Worm (Caenorhabditis elegans) whole organism, L4/young adult: ENCODE measurements around the gene crt-1.
A peak's percentile ranks its signal among the peaks of the same experiment; 100 is the strongest.
"Not testable (repeated sequence)": the region's sequence is repeated elsewhere in the genome, so short reads cannot be mapped to it uniquely, and the experiment has no call there.

ENCODE experiments used
- W03F9.2 ChIP-seq: fragments of 150-350 bp; optimal IDR thresholded peaks from 2 replicates; lab custom pipeline; 2014; ENCODE audit warnings: missing biosample characterization, missing genetic modification characterization
- dao-5 ChIP-seq: sonication (generic microtip); optimal IDR thresholded peaks from 2 replicates; lab custom pipeline; 2016; ENCODE audit warnings: missing genotype, missing genetic modification characterization, moderate library complexity, missing compliant biosample characterization
- him-1 ChIP-seq: sonication (generic microtip); optimal IDR thresholded peaks from 2 replicates; lab custom pipeline; 2016; ENCODE audit warnings: missing genotype, missing genetic modification reagents, missing genetic modification characterization, missing compliant biosample characterization

The crt-1 gene

ce11 chrV:6101243-6101898 lies 1.0 kb upstream of the crt-1 start:
- TF ChIP-seq dao-5 (tag; lab: Kevin White, UChicago) (no peak), him-1 (tag; lab: Kevin White, UChicago) (no peak), W03F9.2 (tag; lab: Kevin White, UChicago) (no peak)

- TF ChIP-seq W03F9.2 (tag; lab: Kevin White, UChicago), result no peak
- TF ChIP-seq dao-5 (tag; lab: Kevin White, UChicago), result no peak
- no peak for TF ChIP-seq him-1 (tag; lab: Kevin White, UChicago)
Observed at ce11 chrV:6099634-6100033, 708 bp downstream of the crt-1 start.

ce11 chrV:6098755-6099155 lies 1.6 kb downstream of the crt-1 start:
- TF ChIP-seq dao-5 (tag; lab: Kevin White, UChicago), result no peak
- TF ChIP-seq him-1 (tag; lab: Kevin White, UChicago), result no peak
- no peak for TF ChIP-seq W03F9.2 (tag; lab: Kevin White, UChicago)

ce11 chrV:6096559-6097155 lies 3.7 kb downstream of the crt-1 start, which contains the start of gene smut-1:
smut-1 (plus strand) TSS chrV:6097105.
- no peak for TF ChIP-seq W03F9.2 (tag; lab: Kevin White, UChicago)
- no peak for TF ChIP-seq dao-5 (tag; lab: Kevin White, UChicago)
- no peak for TF ChIP-seq him-1 (tag; lab: Kevin White, UChicago)

ce11 chrV:6095829-6096228 lies 4.5 kb downstream of the crt-1 start, which contains the start of gene Y38A10A.7:
Y38A10A.7 (plus strand) TSS chrV:6096197.
- TF ChIP-seq dao-5 (tag; lab: Kevin White, UChicago) (no peak), him-1 (tag; lab: Kevin White, UChicago) (no peak), W03F9.2 (tag; lab: Kevin White, UChicago) (peak; percentile 64)

ce11 chrV:6069968-6070367 lies 30.4 kb downstream of the crt-1 start, which contains the start of gene fbxa-214:
fbxa-214 (minus strand) TSS chrV:6070068.
- not testable (repeated sequence) for TF ChIP-seq W03F9.2, him-1, dao-5 (tag; lab: Kevin White, UChicago)

ce11 chrV:6067112-6067511 lies 33.2 kb downstream of the crt-1 start, which contains the start of gene srh-10:
srh-10 (minus strand) TSS chrV:6067140.
- no peak for TF ChIP-seq him-1 (tag; lab: Kevin White, UChicago)
- no peak for TF ChIP-seq dao-5 (tag; lab: Kevin White, UChicago)
- TF ChIP-seq W03F9.2 (tag; lab: Kevin White, UChicago), result no peak

- TF ChIP-seq W03F9.2 (tag; lab: Kevin White, UChicago) (no peak), dao-5 (tag; lab: Kevin White, UChicago) (no peak), him-1 (tag; lab: Kevin White, UChicago) (no peak)
Observed at ce11 chrV:6063330-6063729, 37.0 kb downstream of the crt-1 start, which contains the start of gene Y38A10A.2. Y38A10A.2 (minus strand) TSS chrV:6063430.

ce11 chrV:6055289-6055688 lies 45.1 kb downstream of the crt-1 start, which contains the start of gene srd-20:
srd-20 (plus strand) TSS chrV:6055589.
- no peak for TF ChIP-seq W03F9.2 (tag; lab: Kevin White, UChicago)
- no peak for TF ChIP-seq dao-5 (tag; lab: Kevin White, UChicago)

- TF ChIP-seq W03F9.2 (tag; lab: Kevin White, UChicago), result peak; percentile 92
- no peak for TF ChIP-seq dao-5 (tag; lab: Kevin White, UChicago)
- peak; percentile 56 for TF ChIP-seq him-1 (tag; lab: Kevin White, UChicago)
Observed at ce11 chrV:6053188-6053687, 47.1 kb downstream of the crt-1 start, which contains the start of gene seip-1. seip-1 (minus strand) TSS chrV:6053238.

ce11 chrV:6051159-6051558 lies 49.2 kb downstream of the crt-1 start, which contains the start of gene jamp-1:
jamp-1 (minus strand) TSS chrV:6051259.
- TF ChIP-seq him-1 (tag; lab: Kevin White, UChicago) (no peak), dao-5 (tag; lab: Kevin White, UChicago) (no peak), W03F9.2 (tag; lab: Kevin White, UChicago) (no peak)
